Worm (Caenorhabditis elegans) whole organism, L3 larva: ENCODE results near the gene K07F5.15.

Experiments used
- ceh-28 ChIP-seq: fragments of 150-350 bp; optimal IDR thresholded peaks from 2 replicates; lab custom pipeline; 2014; ENCODE audit warnings: missing biosample characterization, missing genetic modification reagents, missing genetic modification characterization
- elt-1 ChIP-seq: fragments of 150-350 bp; optimal IDR thresholded peaks from 2 replicates; lab custom pipeline; 2014; ENCODE audit warnings: missing biosample characterization, missing genetic modification characterization
- fos-1 ChIP-seq: fragments of 150-350 bp; optimal IDR thresholded peaks from 2 replicates; lab custom pipeline; 2014; ENCODE audit warnings: missing biosample characterization, missing genetic modification characterization
- nfya-1 ChIP-seq: sonication (generic microtip); optimal IDR thresholded peaks from 2 replicates; lab custom pipeline; 2017; ENCODE audit warnings: missing genetic modification characterization, mild to moderate bottlenecking, missing compliant biosample characterization, antibody characterized with exemption, moderate library complexity; ENCODE audit not compliant: insufficient read depth
- nhr-237 ChIP-seq: fragments of 150-350 bp; optimal IDR thresholded peaks from 2 replicates; lab custom pipeline; 2014; ENCODE audit warnings: missing biosample characterization, missing genetic modification characterization
- zag-1 ChIP-seq: fragments of 150-350 bp; optimal IDR thresholded peaks from 2 replicates; lab custom pipeline; 2014; ENCODE audit warnings: missing biosample characterization, missing genetic modification characterization

DNA sequence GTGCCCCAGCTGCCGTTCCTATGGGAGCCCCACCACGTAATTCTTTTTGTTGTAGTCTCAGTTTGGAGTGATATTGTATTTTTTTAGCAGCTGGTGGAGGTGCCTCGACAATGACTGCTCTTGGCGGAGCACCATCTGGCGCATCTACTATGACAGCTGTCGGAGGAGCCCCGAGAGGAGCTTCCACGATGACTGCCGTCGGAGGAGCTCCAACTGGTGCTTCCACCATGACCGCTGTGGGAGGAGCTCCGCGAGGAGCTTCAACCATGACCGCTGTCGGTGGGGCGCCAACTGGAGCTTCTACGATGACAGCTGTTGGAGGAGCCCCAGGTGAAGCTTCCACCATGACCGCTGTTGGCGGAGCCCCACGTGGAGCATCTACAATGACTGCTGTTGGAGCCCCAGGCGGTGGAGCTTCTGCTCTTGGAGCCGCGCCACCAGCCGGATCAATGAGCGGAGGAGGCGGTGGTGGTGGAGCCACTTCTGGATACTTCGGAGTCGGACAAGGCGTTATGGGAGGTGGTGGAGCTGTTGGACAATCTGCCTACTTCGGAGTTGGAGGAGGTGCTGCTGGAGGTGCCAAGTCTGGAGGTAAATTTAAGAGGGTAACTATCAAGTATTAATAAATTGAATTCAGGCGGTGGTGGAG, 11.9 kb upstream of the K07F5.15 start:
- no peak for TF ChIP-seq ceh-28 (tag; lab: Kevin White, UChicago)
- no peak for TF ChIP-seq nfya-1 (tag; lab: Kevin White, UChicago)
- TF ChIP-seq nhr-237 (tag; lab: Kevin White, UChicago): no peak
- TF ChIP-seq fos-1 (tag; lab: Kevin White, UChicago): no peak
- TF ChIP-seq zag-1 (tag; lab: Kevin White, UChicago): no peak
- TF ChIP-seq elt-1 (tag; lab: Kevin White, UChicago): no peak
